Fruit fly (Drosophila melanogaster) whole organism, prepupa: ENCODE results near the gene Mgat2.
A peak's percentile ranks its signal among the peaks of the same experiment; 100 is the strongest.

Experiments
- Blimp-1 ChIP-seq: fragments of 200-800 bp; sonication (Bioruptor generic); optimal IDR thresholded peaks from 3 replicates; lab custom pipeline; 2017; ENCODE audit warnings: missing biosample characterization, missing genetic modification characterization, mild to moderate bottlenecking, moderate library complexity, missing genetic modification reagents
- CG10631 ChIP-seq: fragments of 200-800 bp; sonication (Bioruptor generic); optimal IDR thresholded peaks from 2 replicates; lab custom pipeline; 2016; ENCODE audit warnings: missing biosample characterization, missing genetic modification characterization
- CG10669 ChIP-seq: fragments of 200-800 bp; sonication (Bioruptor generic); optimal IDR thresholded peaks from 3 replicates; lab custom pipeline; 2018; ENCODE audit warnings: missing biosample characterization, mild to moderate bottlenecking, missing genetic modification characterization, moderate library complexity
- CG11294 ChIP-seq: fragments of 200-800 bp; sonication (Bioruptor generic); IDR thresholded peaks from 2 replicates; pipeline ENCODE4 v1.3.6; 2022; ENCODE audit warnings: missing biosample characterization, missing genetic modification characterization
- CG11762 ChIP-seq: fragments of 200-800 bp; sonication (Bioruptor generic); optimal IDR thresholded peaks from 3 replicates; lab custom pipeline; 2016; ENCODE audit warnings: missing biosample characterization, missing genetic modification characterization; ENCODE audit not compliant: insufficient read depth
- CG11902 ChIP-seq: fragments of 200-800 bp; sonication (Bioruptor generic); optimal IDR thresholded peaks from 3 replicates; lab custom pipeline; 2016; ENCODE audit warnings: missing biosample characterization, missing genetic modification characterization
- CG15336 ChIP-seq: fragments of 200-800 bp; sonication (Bioruptor generic); IDR thresholded peaks from 2 replicates; pipeline ENCODE4 v1.3.6; 2022; ENCODE audit warnings: missing biosample characterization, missing genetic modification characterization
- CG1621 ChIP-seq: fragments of 200-800 bp; sonication (Bioruptor generic); optimal IDR thresholded peaks from 3 replicates; lab custom pipeline; 2018; ENCODE audit warnings: missing biosample characterization, mild to moderate bottlenecking, missing genetic modification characterization
- CG16779 ChIP-seq: fragments of 200-800 bp; sonication (Bioruptor generic); optimal IDR thresholded peaks from 3 replicates; lab custom pipeline; 2017; ENCODE audit warnings: missing biosample characterization, mild to moderate bottlenecking, missing genetic modification characterization
- CG3032 ChIP-seq: fragments of 200-800 bp; optimal IDR thresholded peaks from 2 replicates; lab custom pipeline; 2019; ENCODE audit warnings: missing biosample characterization, mild to moderate bottlenecking, missing genetic modification characterization, moderate library complexity
- CG31627 ChIP-seq: fragments of 200-800 bp; sonication (Bioruptor generic); optimal IDR thresholded peaks from 3 replicates; lab custom pipeline; 2016; ENCODE audit warnings: missing biosample characterization, missing genetic modification characterization
- CG32006 ChIP-seq: fragments of 200-800 bp; sonication (Bioruptor generic); optimal IDR thresholded peaks from 3 replicates; lab custom pipeline; 2017; ENCODE audit warnings: missing biosample characterization, mild to moderate bottlenecking, missing genetic modification characterization
- CG34406 ChIP-seq: fragments of 200-800 bp; sonication (Bioruptor generic); optimal IDR thresholded peaks from 3 replicates; lab custom pipeline; 2016; ENCODE audit warnings: missing biosample characterization, missing genetic modification characterization
- CG3919 ChIP-seq: fragments of 200-800 bp; sonication (Bioruptor generic); optimal IDR thresholded peaks from 3 replicates; lab custom pipeline; 2016; ENCODE audit warnings: missing biosample characterization, missing genetic modification characterization
- CG4318 ChIP-seq: fragments of 200-800 bp; sonication (Bioruptor generic); optimal IDR thresholded peaks from 3 replicates; lab custom pipeline; 2017; ENCODE audit warnings: missing biosample characterization, mild to moderate bottlenecking, missing genetic modification characterization
- CG6163 ChIP-seq: fragments of 200-800 bp; sonication (Bioruptor generic); IDR thresholded peaks from 3 replicates; pipeline ENCODE4 v1.3.6; 2022; ENCODE audit warnings: missing biosample characterization, missing genetic modification characterization
- CG6276 ChIP-seq: fragments of 200-800 bp; sonication (Bioruptor generic); optimal IDR thresholded peaks from 2 replicates; lab custom pipeline; 2017; ENCODE audit warnings: missing biosample characterization, mild to moderate bottlenecking, missing genetic modification characterization
- CG6808 ChIP-seq: fragments of 200-800 bp; sonication (Bioruptor generic); optimal IDR thresholded peaks from 3 replicates; lab custom pipeline; 2017; ENCODE audit warnings: missing biosample characterization, missing genetic modification characterization, mild to moderate bottlenecking, moderate library complexity, missing genetic modification reagents
- CG6854 ChIP-seq: fragments of 200-800 bp; sonication (Bioruptor generic); optimal IDR thresholded peaks from 2 replicates; lab custom pipeline; 2017; ENCODE audit warnings: missing biosample characterization, mild to moderate bottlenecking, missing genetic modification characterization
- CG8319 ChIP-seq: fragments of 200-800 bp; sonication (Bioruptor generic); optimal IDR thresholded peaks from 3 replicates; lab custom pipeline; 2016; ENCODE audit warnings: missing biosample characterization, missing genetic modification characterization
- CG8632 ChIP-seq: fragments of 200-800 bp; sonication (Bioruptor generic); optimal IDR thresholded peaks from 3 replicates; lab custom pipeline; 2016; ENCODE audit warnings: missing biosample characterization, missing genetic modification characterization
- Eip75B ChIP-seq: fragments of 200-800 bp; sonication (Bioruptor generic); optimal IDR thresholded peaks from 3 replicates; lab custom pipeline; 2016; ENCODE audit warnings: missing biosample characterization, missing genetic modification characterization
- Eip78C ChIP-seq: fragments of 200-800 bp; sonication (Bioruptor generic); peaks from one replicate; lab custom pipeline; 2016; ENCODE audit warnings: missing biosample characterization, missing genetic modification characterization
- Eip93F ChIP-seq: fragments of 200-800 bp; sonication (Bioruptor generic); optimal IDR thresholded peaks from 2 replicates; lab custom pipeline; 2016; ENCODE audit warnings: missing biosample characterization, mild to moderate bottlenecking, missing genetic modification characterization
- Ets21C ChIP-seq: fragments of 200-800 bp; sonication (Bioruptor generic); optimal IDR thresholded peaks from 3 replicates; lab custom pipeline; 2016; ENCODE audit warnings: missing biosample characterization, missing genetic modification characterization
- Ets96B ChIP-seq: fragments of 200-800 bp; optimal IDR thresholded peaks from 2 replicates; lab custom pipeline; 2019; ENCODE audit warnings: missing biosample characterization, mild to moderate bottlenecking, missing genetic modification characterization, moderate library complexity
- Gug ChIP-seq: fragments of 200-800 bp; sonication (Bioruptor generic); IDR thresholded peaks from 2 replicates; pipeline ENCODE4 v1.3.6; 2022; ENCODE audit warnings: missing biosample characterization, missing genetic modification characterization
- Hr39 ChIP-seq: fragments of 200-800 bp; sonication (Bioruptor generic); optimal IDR thresholded peaks from 2 replicates; lab custom pipeline; 2016; ENCODE audit warnings: missing biosample characterization, missing genetic modification characterization
- Hr4 ChIP-seq: fragments of 200-800 bp; sonication (Bioruptor generic); optimal IDR thresholded peaks from 3 replicates; lab custom pipeline; 2016; ENCODE audit warnings: missing biosample characterization, missing genetic modification characterization
- Lpt ChIP-seq: fragments of 200-800 bp; sonication (Bioruptor generic); optimal IDR thresholded peaks from 3 replicates; lab custom pipeline; 2016; ENCODE audit warnings: missing biosample characterization, missing genetic modification characterization
- Met ChIP-seq: fragments of 200-800 bp; sonication (Bioruptor generic); optimal IDR thresholded peaks from 3 replicates; lab custom pipeline; 2016; ENCODE audit warnings: missing biosample characterization, missing genetic modification characterization
- Sox102F ChIP-seq: fragments of 200-800 bp; sonication (Bioruptor generic); optimal IDR thresholded peaks from 2 replicates; lab custom pipeline; 2016; ENCODE audit warnings: missing biosample characterization, mild to moderate bottlenecking, missing genetic modification characterization
- Sox14 ChIP-seq: fragments of 200-800 bp; sonication (Bioruptor generic); optimal IDR thresholded peaks from 3 replicates; lab custom pipeline; 2016; ENCODE audit warnings: missing biosample characterization, missing genetic modification characterization
- Sox15 ChIP-seq: fragments of 200-800 bp; sonication (Bioruptor generic); optimal IDR thresholded peaks from 3 replicates; lab custom pipeline; 2016; ENCODE audit warnings: missing biosample characterization, missing genetic modification characterization
- achi ChIP-seq: fragments of 200-800 bp; sonication (Bioruptor generic); optimal IDR thresholded peaks from 3 replicates; lab custom pipeline; 2016; ENCODE audit warnings: missing biosample characterization, missing genetic modification characterization
- acj6 ChIP-seq: fragments of 200-800 bp; sonication (Bioruptor generic); optimal IDR thresholded peaks from 3 replicates; lab custom pipeline; 2016; ENCODE audit warnings: missing biosample characterization, missing genetic modification characterization
- dac ChIP-seq: fragments of 200-800 bp; sonication (Bioruptor generic); optimal IDR thresholded peaks from 2 replicates; lab custom pipeline; 2017; ENCODE audit warnings: missing biosample characterization, mild to moderate bottlenecking, missing genetic modification characterization
- dsx ChIP-seq: fragments of 200-800 bp; optimal IDR thresholded peaks from 3 replicates; lab custom pipeline; 2019; ENCODE audit warnings: missing biosample characterization, mild to moderate bottlenecking, missing genetic modification characterization, moderate library complexity; ENCODE audit not compliant: poor library complexity, severe bottlenecking
- esn ChIP-seq: fragments of 200-800 bp; sonication (Bioruptor generic); optimal IDR thresholded peaks from 2 replicates; lab custom pipeline; 2016; ENCODE audit warnings: missing biosample characterization, mild to moderate bottlenecking, missing genetic modification characterization, moderate library complexity
- fd59A ChIP-seq: fragments of 200-800 bp; sonication (Bioruptor generic); optimal IDR thresholded peaks from 2 replicates; lab custom pipeline; 2017; ENCODE audit warnings: missing biosample characterization, mild to moderate bottlenecking, missing genetic modification characterization, missing genetic modification reagents
- fkh ChIP-seq: fragments of 200-800 bp; sonication (Bioruptor generic); optimal IDR thresholded peaks from 3 replicates; lab custom pipeline; 2017; ENCODE audit warnings: missing biosample characterization, mild to moderate bottlenecking, missing genetic modification characterization, moderate library complexity
- lz ChIP-seq: fragments of 200-800 bp; sonication (Bioruptor generic); optimal IDR thresholded peaks from 3 replicates; lab custom pipeline; 2016; ENCODE audit warnings: missing biosample characterization, missing genetic modification characterization
- net ChIP-seq: fragments of 200-800 bp; sonication (Bioruptor generic); optimal IDR thresholded peaks from 3 replicates; lab custom pipeline; 2016; ENCODE audit warnings: missing biosample characterization, missing genetic modification characterization
- pdm3 ChIP-seq: fragments of 200-800 bp; sonication (Bioruptor generic); optimal IDR thresholded peaks from 3 replicates; lab custom pipeline; 2016; ENCODE audit warnings: missing biosample characterization, missing genetic modification characterization
- salr ChIP-seq, 2 experiments: fragments of 200-800 bp; sonication (Bioruptor generic); optimal IDR thresholded peaks; 3 replicates each; lab custom pipeline; 2016 to 2018; ENCODE audit warnings: missing biosample characterization in 2 of 2, missing genetic modification characterization in 2 of 2, mild to moderate bottlenecking in 1 of 2
- spab ChIP-seq: fragments of 200-800 bp; sonication (Bioruptor generic); optimal IDR thresholded peaks from 2 replicates; lab custom pipeline; 2017; ENCODE audit warnings: missing biosample characterization, mild to moderate bottlenecking, missing genetic modification characterization, missing genetic modification reagents
- svp ChIP-seq: fragments of 200-800 bp; sonication (Bioruptor generic); peaks from one replicate; lab custom pipeline; 2016; ENCODE audit warnings: missing biosample characterization, missing genetic modification characterization
- topi ChIP-seq: fragments of 200-800 bp; sonication (Bioruptor generic); optimal IDR thresholded peaks from 3 replicates; lab custom pipeline; 2016; ENCODE audit warnings: missing biosample characterization, missing genetic modification characterization
- vri ChIP-seq: fragments of 200-800 bp; sonication (Bioruptor generic); optimal IDR thresholded peaks from 3 replicates; lab custom pipeline; 2016; ENCODE audit warnings: missing biosample characterization, mild to moderate bottlenecking, missing genetic modification characterization

Gene Mgat2

DNA sequence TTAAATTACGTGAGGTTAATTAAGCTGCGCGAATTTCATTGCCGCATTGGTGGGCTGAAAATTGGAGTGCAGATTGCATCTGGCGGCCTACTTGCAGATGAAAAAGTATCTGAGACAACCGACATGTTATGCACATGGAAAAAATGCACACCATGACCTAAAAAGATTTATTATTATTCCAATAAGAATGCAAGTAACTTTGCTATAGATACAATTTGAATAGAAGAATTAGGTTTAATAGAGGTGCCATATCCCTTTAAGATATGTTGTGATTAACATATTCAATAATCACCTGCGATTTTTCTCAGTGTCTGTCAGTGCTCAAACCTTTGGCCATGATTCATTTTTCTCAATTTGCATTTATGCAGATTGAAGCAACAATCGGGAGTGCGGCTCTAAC is 40.5 kb downstream of the Mgat2 start (continued):
- TF ChIP-seq CG6808 (GFP tag; lab: Kevin White, UChicago) (no peak), CG3032 (no peak), CG11762 (GFP tag; lab: Kevin White, UChicago) (peak; percentile 33), Eip75B (peak; percentile 11), CG31627 (GFP tag; lab: Kevin White, UChicago) (peak; percentile 7), Hr39 (GFP tag; lab: Kevin White, UChicago) (peak; percentile 39), CG15336 (GFP tag; lab: Robert Waterston, UW) (peak; percentile 72), CG10631 (GFP tag; lab: Kevin White, UChicago) (peak; percentile 19), svp (peak; percentile 79), lz (GFP tag; lab: Kevin White, UChicago) (peak; percentile 26), Hr4 (peak; percentile 20), dac (GFP tag; lab: Kevin White, UChicago) (no peak)

dm6 chr3R:29978595-29978994 is 43.4 kb downstream of the Mgat2 start:
- peak; percentile 9 for TF ChIP-seq Met (GFP tag; lab: Kevin White, UChicago)
- no peak for TF ChIP-seq achi
- no peak for TF ChIP-seq lz (GFP tag; lab: Kevin White, UChicago)
- no peak for TF ChIP-seq CG6808 (GFP tag; lab: Kevin White, UChicago)
- peak; percentile 10 for TF ChIP-seq CG32006 (GFP tag; lab: Kevin White, UChicago)
- TF ChIP-seq CG15336 (GFP tag; lab: Robert Waterston, UW), result no peak
- peak; percentile 31 for TF ChIP-seq Hr39 (GFP tag; lab: Kevin White, UChicago)
- peak; percentile 0 for TF ChIP-seq CG34406 (GFP tag; lab: Kevin White, UChicago)
- TF ChIP-seq vri (GFP tag; lab: Kevin White, UChicago), result no peak
- TF ChIP-seq CG10669, result peak; percentile 27
- no peak for TF ChIP-seq CG8632 (GFP tag; lab: Kevin White, UChicago)
- peak; percentile 14 for TF ChIP-seq pdm3
- peak; percentile 71 for TF ChIP-seq svp
- TF ChIP-seq CG6163 (GFP tag; lab: Robert Waterston, UW), result peak; percentile 49; the same call in 2 of the 3 replicates
- no peak for TF ChIP-seq CG11902
- no peak for TF ChIP-seq CG3032
- peak; percentile 1 for TF ChIP-seq Eip75B
- peak; percentile 69 for TF ChIP-seq Eip78C
- TF ChIP-seq Eip93F, result no peak
- TF ChIP-seq salr (GFP tag; optimal IDR thresholded peaks at IDR 0.05; lab: Kevin White, UChicago), result no peak
- TF ChIP-seq CG31627 (GFP tag; lab: Kevin White, UChicago), result peak; percentile 17
- no peak for TF ChIP-seq CG6854 (GFP tag; lab: Kevin White, UChicago)
- TF ChIP-seq acj6 (GFP tag; lab: Kevin White, UChicago), result peak; percentile 26
- TF ChIP-seq Blimp-1 (GFP tag; lab: Kevin White, UChicago), result no peak
- no peak for TF ChIP-seq Lpt
- TF ChIP-seq Ets96B, result peak; percentile 30
- no peak for TF ChIP-seq CG4318 (GFP tag; lab: Kevin White, UChicago)
- no peak for TF ChIP-seq CG6276 (GFP tag; lab: Kevin White, UChicago)
- TF ChIP-seq CG1621, result no peak
- no peak for TF ChIP-seq CG11294 (GFP tag; lab: Robert Waterston, UW)
- TF ChIP-seq Sox102F (GFP tag; lab: Kevin White, UChicago), result peak; percentile 22
- TF ChIP-seq Sox14, result no peak
- no peak for TF ChIP-seq net
- no peak for TF ChIP-seq spab
- peak; percentile 8 for TF ChIP-seq CG3919 (GFP tag; lab: Kevin White, UChicago)
- no peak for TF ChIP-seq esn (GFP tag; lab: Kevin White, UChicago)
- TF ChIP-seq Ets21C (GFP tag; lab: Kevin White, UChicago), result no peak
- peak; percentile 4 for TF ChIP-seq fd59A (GFP tag; lab: Kevin White, UChicago)
- no peak for TF ChIP-seq dsx
- TF ChIP-seq dac (GFP tag; lab: Kevin White, UChicago), result no peak
- no peak for TF ChIP-seq Sox15 (GFP tag; lab: Kevin White, UChicago)
- no peak for TF ChIP-seq Gug (GFP tag; lab: Robert Waterston, UW)
- TF ChIP-seq topi (GFP tag; lab: Kevin White, UChicago), result peak; percentile 20
- TF ChIP-seq CG10631 (GFP tag; lab: Kevin White, UChicago), result peak; percentile 1
- no peak for TF ChIP-seq CG8319 (GFP tag; lab: Kevin White, UChicago)
- no peak for TF ChIP-seq fkh (GFP tag; lab: Kevin White, UChicago)
- TF ChIP-seq CG16779 (tag; lab: Kevin White, UChicago), result no peak
